Worm (Caenorhabditis elegans) whole organism, L4 larva: ENCODE measurements around the gene ZK488.6.

Experiments used
- F49E8.2 ChIP-seq: sonication (generic microtip); optimal IDR thresholded peaks from 2 replicates; lab custom pipeline; 2016; ENCODE audit warnings: missing compliant biosample characterization, mild to moderate bottlenecking, missing genetic modification characterization, borderline replicate concordance
- Y5F2A.4 ChIP-seq: fragments of 200-800 bp; sonication (Bioruptor generic); optimal IDR thresholded peaks from 2 replicates; lab custom pipeline; 2018; ENCODE audit warnings: mild to moderate bottlenecking, missing genetic modification characterization, missing compliant biosample characterization
- aha-1 ChIP-seq: fragments of 150-350 bp; peaks from one replicate; lab custom pipeline; 2014; ENCODE audit warnings: missing biosample characterization, missing genetic modification characterization
- ama-1 ChIP-seq: fragments of 150-350 bp; optimal IDR thresholded peaks from 2 replicates; lab custom pipeline; 2014; ENCODE audit warnings: inconsistent platforms, mixed read lengths
- ceh-44 ChIP-seq: fragments of 200-800 bp; sonication (Bioruptor generic); IDR thresholded peaks from 2 replicates; pipeline ENCODE4 v1.3.6; 2022; ENCODE audit warnings: missing genetic modification reagents, missing genetic modification characterization, missing compliant biosample characterization
- cey-2 ChIP-seq: sonication (generic microtip); optimal IDR thresholded peaks from 3 replicates; lab custom pipeline; 2017; ENCODE audit warnings: missing genetic modification characterization, mild to moderate bottlenecking, missing compliant biosample characterization, antibody characterized with exemption, borderline replicate concordance; ENCODE audit not compliant: insufficient read depth
- daf-12 ChIP-seq: fragments of 150-350 bp; optimal IDR thresholded peaks from 2 replicates; lab custom pipeline; 2014; ENCODE audit warnings: missing biosample characterization, missing genetic modification reagents, missing genetic modification characterization
- daf-16 ChIP-seq, 3 experiments: sonication (generic microtip); optimal IDR thresholded peaks; 2 replicates each; lab custom pipeline; 2016 to 2017; ENCODE audit warnings: missing genetic modification characterization in 3 of 3, missing genetic modification reagents in 3 of 3, mild to moderate bottlenecking in 2 of 3, missing compliant biosample characterization in 2 of 3, missing biosample characterization in 1 of 3, moderate library complexity in 1 of 3
- dmd-6 ChIP-seq: fragments of 200-800 bp; sonication (Bioruptor generic); IDR thresholded peaks from 2 replicates; pipeline ENCODE4 v1.3.6; 2022; ENCODE audit warnings: missing genetic modification reagents, missing genetic modification characterization, missing compliant biosample characterization
- dmd-9 ChIP-seq: fragments of 200-800 bp; sonication (Bioruptor generic); IDR thresholded peaks from 2 replicates; pipeline ENCODE4 v1.3.6; 2022; ENCODE audit warnings: missing genetic modification reagents, missing genetic modification characterization, missing compliant biosample characterization
- dve-1 ChIP-seq: sonication (generic microtip); optimal IDR thresholded peaks from 2 replicates; lab custom pipeline; 2017; ENCODE audit warnings: antibody characterized with exemption, mild to moderate bottlenecking, missing genetic modification characterization, missing compliant biosample characterization; ENCODE audit not compliant: insufficient read depth
- egl-27 ChIP-seq: sonication (generic microtip); optimal IDR thresholded peaks from 3 replicates; lab custom pipeline; 2017; ENCODE audit warnings: missing biosample characterization, missing genetic modification reagents, missing genetic modification characterization
- fkh-10 ChIP-seq: fragments of 150-350 bp; optimal IDR thresholded peaks from 2 replicates; lab custom pipeline; 2014; ENCODE audit warnings: missing biosample characterization, missing genetic modification reagents, missing genetic modification characterization
- hmg-1.1 ChIP-seq: fragments of 200-800 bp; sonication (Bioruptor generic); IDR thresholded peaks from 2 replicates; pipeline ENCODE4 v1.3.6; 2022; ENCODE audit warnings: missing genetic modification reagents, missing genetic modification characterization, missing compliant biosample characterization
- lim-7 ChIP-seq: fragments of 200-800 bp; sonication (Bioruptor generic); IDR thresholded peaks from 2 replicates; pipeline ENCODE4 v1.3.6; 2022; ENCODE audit warnings: missing genetic modification characterization, missing compliant biosample characterization
- lin-38 ChIP-seq: fragments of 200-800 bp; sonication (Bioruptor generic); IDR thresholded peaks from 2 replicates; pipeline ENCODE4 v1.3.6; 2022; ENCODE audit warnings: missing genetic modification reagents, missing genetic modification characterization, missing compliant biosample characterization
- madf-5 ChIP-seq, 2 experiments: fragments of 200-800 bp; sonication (Bioruptor generic); IDR thresholded peaks; 2 replicates each; pipeline ENCODE4 v1.3.6; 2022; ENCODE audit warnings: missing compliant biosample characterization in 2 of 2, missing genetic modification characterization in 2 of 2
- mep-1 ChIP-seq: fragments of 150-350 bp; sonication (generic microtip); optimal IDR thresholded peaks from 3 replicates; lab custom pipeline; 2014; ENCODE audit warnings: missing biosample characterization, missing genetic modification characterization
- mxl-2 ChIP-seq: fragments of 200-800 bp; sonication (Bioruptor generic); conservative IDR thresholded peaks from 2 replicates; pipeline ENCODE4 v1.3.6; 2022; ENCODE audit warnings: missing genetic modification reagents, missing genetic modification characterization, missing compliant biosample characterization
- nhr-11 ChIP-seq: fragments of 150-350 bp; optimal IDR thresholded peaks from 2 replicates; lab custom pipeline; 2014; ENCODE audit warnings: missing biosample characterization, missing genetic modification characterization
- nhr-111 ChIP-seq: fragments of 200-800 bp; sonication (Bioruptor generic); optimal IDR thresholded peaks from 2 replicates; lab custom pipeline; 2018; ENCODE audit warnings: mild to moderate bottlenecking, missing genetic modification characterization, missing compliant biosample characterization
- nhr-25 ChIP-seq: sonication (generic microtip); optimal IDR thresholded peaks from 2 replicates; lab custom pipeline; 2017; ENCODE audit warnings: missing genetic modification characterization, mild to moderate bottlenecking, missing compliant biosample characterization, antibody characterized with exemption, moderate library complexity, borderline replicate concordance; ENCODE audit not compliant: insufficient read depth
- nhr-28 ChIP-seq: fragments of 150-350 bp; optimal IDR thresholded peaks from 2 replicates; lab custom pipeline; 2014; ENCODE audit warnings: missing biosample characterization, missing genetic modification characterization
- nhr-48 ChIP-seq: sonication (generic microtip); optimal IDR thresholded peaks from 2 replicates; lab custom pipeline; 2016; ENCODE audit warnings: mild to moderate bottlenecking, missing genetic modification characterization, missing compliant biosample characterization
- pqm-1 ChIP-seq: sonication (generic microtip); optimal IDR thresholded peaks from 2 replicates; lab custom pipeline; 2017; ENCODE audit warnings: missing biosample characterization, missing genetic modification characterization
- saeg-2 ChIP-seq: fragments of 200-800 bp; sonication (Bioruptor generic); IDR thresholded peaks from 2 replicates; pipeline ENCODE4 v1.3.6; 2022; ENCODE audit warnings: missing genetic modification reagents, missing genetic modification characterization, missing compliant biosample characterization
- set-16 ChIP-seq: fragments of 200-800 bp; sonication (Bioruptor generic); IDR thresholded peaks from 2 replicates; pipeline ENCODE4 v1.3.6; 2022; ENCODE audit warnings: missing genetic modification reagents, missing genetic modification characterization, missing compliant biosample characterization
- unc-62 ChIP-seq, 3 experiments: fragments of 150-350 bp in 1 of 3; sonication (generic microtip); optimal IDR thresholded peaks in 2 of 3; peaks in 1 of 3; 1 replicate in 1 of 3; 2 replicates in 2 of 3; lab custom pipeline; 2014 to 2017; ENCODE audit warnings: missing biosample characterization in 3 of 3, missing genetic modification characterization in 3 of 3, missing genetic modification reagents in 3 of 3, missing genotype in 1 of 3
- vab-7 ChIP-seq: fragments of 200-800 bp; sonication (Bioruptor generic); IDR thresholded peaks from 2 replicates; pipeline ENCODE4 v1.3.6; 2022; ENCODE audit warnings: missing genetic modification reagents, missing genetic modification characterization, missing compliant biosample characterization
- zag-1 ChIP-seq: fragments of 150-350 bp; optimal IDR thresholded peaks from 2 replicates; lab custom pipeline; 2014; ENCODE audit warnings: missing biosample characterization, missing genetic modification characterization
- zfp-2 ChIP-seq: sonication (generic microtip); optimal IDR thresholded peaks from 2 replicates; lab custom pipeline; 2016; ENCODE audit warnings: mild to moderate bottlenecking, missing genetic modification characterization, missing compliant biosample characterization
- zip-2 ChIP-seq: fragments of 150-350 bp; optimal IDR thresholded peaks from 2 replicates; lab custom pipeline; 2014; ENCODE audit warnings: missing biosample characterization, missing genetic modification characterization

Gene ZK488.6

ce11 chrV:620987-621386 lies 30.7 kb downstream of the ZK488.6 start:
- TF ChIP-seq ceh-44, result no peak
- TF ChIP-seq set-16 (GFP tag; lab: Robert Waterston, UW), result peak; percentile 51
- TF ChIP-seq aha-1 (tag; lab: Kevin White, UChicago), result peak; percentile 3

ce11 chrV:622902-623301 lies 32.6 kb downstream of the ZK488.6 start, which contains the start of gene F48G7.5:
Gene F48G7.5, minus strand, starts transcription at chrV:622935.
- TF ChIP-seq daf-16 (GFP tag; optimal IDR thresholded peaks at IDR 0.05; lab: Kevin White, UChicago) (no peak), daf-16 (tag; optimal IDR thresholded peaks at IDR 0.05; lab: Kevin White, UChicago) (peak; percentile 78), pqm-1 (tag; lab: Kevin White, UChicago) (peak; percentile 26), dve-1 (peak; percentile 6), egl-27 (tag; lab: Kevin White, UChicago) (no peak)

- TF ChIP-seq nhr-28 (no peak), zfp-2 (tag; lab: Kevin White, UChicago) (no peak), F49E8.2 (tag; lab: Kevin White, UChicago) (no peak), unc-62 (GFP tag; optimal IDR thresholded peaks at IDR 0.05 in 1 of 2; lab: Kevin White, UChicago) (no peak), unc-62 (tag; optimal IDR thresholded peaks at IDR 0.05; lab: Kevin White, UChicago) (no peak), nhr-25 (tag; lab: Kevin White, UChicago) (no peak), lim-7 (GFP tag; lab: Robert Waterston, UW) (no peak), Y5F2A.4 (no peak), vab-7 (GFP tag; lab: Robert Waterston, UW) (no peak), cey-2 (tag; lab: Kevin White, UChicago) (no peak), zag-1 (tag; lab: Kevin White, UChicago) (no peak), nhr-11 (no peak), ama-1 (lab: Kevin White, UChicago) (no peak), fkh-10 (GFP tag; lab: Kevin White, UChicago) (no peak), nhr-48 (tag; lab: Kevin White, UChicago) (no peak), mep-1 (tag; lab: Kevin White, UChicago) (no peak), zip-2 (tag; lab: Kevin White, UChicago) (no peak)
Observed at ce11 chrV:624922-625321, 34.6 kb downstream of the ZK488.6 start, which contains the start of gene srt-17. Gene srt-17, minus strand, starts transcription at chrV:625022.

- TF ChIP-seq nhr-111 (GFP tag; lab: Kevin White, UChicago), result no peak
- TF ChIP-seq madf-5 (GFP tag; IDR thresholded peaks at IDR 0.05; lab: Robert Waterston, UW), result no peak
- no peak for TF ChIP-seq daf-12
- no peak for TF ChIP-seq mxl-2 (GFP tag; lab: Robert Waterston, UW)
- TF ChIP-seq nhr-25 (tag; lab: Kevin White, UChicago), result no peak
- no peak for TF ChIP-seq lin-38 (GFP tag; lab: Robert Waterston, UW)
- TF ChIP-seq saeg-2 (GFP tag; lab: Robert Waterston, UW), result no peak
- TF ChIP-seq dmd-6 (GFP tag; lab: Robert Waterston, UW), result no peak
- TF ChIP-seq hmg-1.1 (GFP tag; lab: Robert Waterston, UW), result no peak
- TF ChIP-seq dmd-9 (GFP tag; lab: Robert Waterston, UW), result no peak
- TF ChIP-seq unc-62 (GFP tag; optimal IDR thresholded peaks at IDR 0.05 in 1 of 2; lab: Kevin White, UChicago), result peak in 1 of 2 experiments; percentile 29
- no peak for TF ChIP-seq unc-62 (tag; optimal IDR thresholded peaks at IDR 0.05; lab: Kevin White, UChicago)
- no peak for TF ChIP-seq daf-16 (GFP tag; optimal IDR thresholded peaks at IDR 0.05; lab: Kevin White, UChicago)
- peak; percentile 10 for TF ChIP-seq daf-16 (tag; optimal IDR thresholded peaks at IDR 0.05; lab: Kevin White, UChicago)
Observed at ce11 chrV:626321-626720, 36.0 kb downstream of the ZK488.6 start, which contains the start of gene F48G7.7. Gene F48G7.7, minus strand, starts transcription at chrV:626421.
